Fruit fly (Drosophila melanogaster) whole organism, pupa: ENCODE data around the gene prage.

Experiments used
- CG8159 ChIP-seq: fragments of 200-800 bp; sonication (Bioruptor generic); optimal IDR thresholded peaks from 3 replicates; lab custom pipeline; 2018; ENCODE audit warnings: missing biosample characterization, mild to moderate bottlenecking, missing genetic modification characterization, moderate library complexity
- rn ChIP-seq: fragments of 200-800 bp; sonication (Bioruptor generic); IDR thresholded peaks from 2 replicates; pipeline ENCODE4 v1.3.6; 2022; ENCODE audit warnings: missing biosample characterization, missing genetic modification characterization

- peak; percentile 47; the same call in 1 of the 2 replicates for TF ChIP-seq rn
- TF ChIP-seq CG8159 (tag; lab: Kevin White, UChicago) = no peak
These were observed 88.2 kb downstream of the prage start, which contains the start of gene deltaCOP for dm6 chrX:1861620-1862184.
